Fruit fly (Drosophila melanogaster) whole organism, wandering third instar larva: ENCODE data around the gene Taf9.
A peak's percentile ranks its signal among the peaks of the same experiment; 100 is the strongest.

Experiments used
- Abd-B ChIP-seq: fragments of >200 bp; optimal IDR thresholded peaks from 2 replicates; lab custom pipeline; 2017; ENCODE audit warnings: missing biosample characterization, missing genetic modification characterization
- CG32264 ChIP-seq: fragments of 200-800 bp; sonication (Bioruptor generic); optimal IDR thresholded peaks from 2 replicates; lab custom pipeline; 2016; ENCODE audit warnings: missing biosample characterization, missing genetic modification characterization
- CG9705 ChIP-seq: fragments of 200-800 bp; sonication (Bioruptor generic); optimal IDR thresholded peaks from 2 replicates; lab custom pipeline; 2018; ENCODE audit warnings: missing biosample characterization, mild to moderate bottlenecking, missing genetic modification characterization
- CrebA ChIP-seq: fragments of 200-800 bp; sonication (Bioruptor generic); optimal IDR thresholded peaks from 2 replicates; lab custom pipeline; 2016; ENCODE audit warnings: missing biosample characterization, mild to moderate bottlenecking, missing genetic modification characterization, borderline replicate concordance
- Dfd ChIP-seq: fragments of >200 bp; optimal IDR thresholded peaks from 2 replicates; lab custom pipeline; 2017; ENCODE audit warnings: missing biosample characterization, missing genetic modification characterization
- Dif ChIP-seq: fragments of 200-275, 200-300 bp; sonication (Bioruptor generic); optimal IDR thresholded peaks from 2 replicates; lab custom pipeline; 2018; ENCODE audit warnings: missing biosample characterization, missing genetic modification characterization; ENCODE audit not compliant: partially characterized antibody
- GATAd ChIP-seq: sonication (Bioruptor generic); optimal IDR thresholded peaks from 2 replicates; lab custom pipeline; 2016; ENCODE audit warnings: missing biosample characterization, missing genetic modification characterization
- HLH106 ChIP-seq: fragments of 200-800 bp; optimal IDR thresholded peaks from 3 replicates; lab custom pipeline; 2019; ENCODE audit warnings: missing biosample characterization, mild to moderate bottlenecking, missing genetic modification characterization, moderate library complexity
- Hnf4 ChIP-seq: fragments of 200-800 bp; sonication (Bioruptor generic); optimal IDR thresholded peaks from 2 replicates; lab custom pipeline; 2016; ENCODE audit warnings: missing biosample characterization, mild to moderate bottlenecking, missing genetic modification characterization
- Hr78 ChIP-seq: fragments of >200 bp; optimal IDR thresholded peaks from 2 replicates; lab custom pipeline; 2017; ENCODE audit warnings: missing biosample characterization, missing genetic modification characterization
- Hr83 ChIP-seq: fragments of 200-300 bp; sonication (Bioruptor generic); optimal IDR thresholded peaks from 2 replicates; lab custom pipeline; 2016; ENCODE audit warnings: missing biosample characterization, mild to moderate bottlenecking, missing genetic modification characterization, moderate library complexity; ENCODE audit not compliant: poor library complexity, severe bottlenecking
- Jra ChIP-seq: sonication (Bioruptor generic); optimal IDR thresholded peaks from 2 replicates; lab custom pipeline; 2016; ENCODE audit warnings: missing biosample characterization, missing genetic modification characterization
- Mio ChIP-seq: sonication (Bioruptor generic); optimal IDR thresholded peaks from 2 replicates; lab custom pipeline; 2016; ENCODE audit warnings: missing biosample characterization, missing genetic modification characterization
- Myc ChIP-seq: fragments of >200 bp; optimal IDR thresholded peaks from 2 replicates; lab custom pipeline; 2017
- N ChIP-seq: fragments of >200 bp; optimal IDR thresholded peaks from 2 replicates; lab custom pipeline; 2018; ENCODE audit warnings: missing biosample characterization, missing external identifiers, missing genetic modification characterization
- OdsH ChIP-seq: fragments of 200-800 bp; sonication (Bioruptor generic); optimal IDR thresholded peaks from 2 replicates; lab custom pipeline; 2016; ENCODE audit warnings: missing biosample characterization, mild to moderate bottlenecking, missing genetic modification characterization
- Rel ChIP-seq, 2 experiments: fragments of 200-800 bp; sonication (Bioruptor generic) in 1 of 2; optimal IDR thresholded peaks; 2 replicates in 1 of 2; 3 replicates in 1 of 2; lab custom pipeline; 2016 to 2019; ENCODE audit warnings: mild to moderate bottlenecking in 2 of 2, missing biosample characterization in 2 of 2, missing genetic modification characterization in 2 of 2, moderate library complexity in 1 of 2
- Sp1 ChIP-seq: fragments of 200-800 bp; sonication (Bioruptor generic); optimal IDR thresholded peaks from 3 replicates; lab custom pipeline; 2019; ENCODE audit warnings: missing biosample characterization, mild to moderate bottlenecking, missing genetic modification characterization, moderate library complexity
- Vsx2 ChIP-seq: fragments of 200-300, 225-300 bp; sonication (Bioruptor generic); optimal IDR thresholded peaks from 2 replicates; lab custom pipeline; 2018; ENCODE audit warnings: missing biosample characterization, missing genetic modification characterization; ENCODE audit not compliant: partially characterized antibody
- br ChIP-seq: fragments of 200-800 bp; sonication (Bioruptor generic); optimal IDR thresholded peaks from 2 replicates; lab custom pipeline; 2016; ENCODE audit warnings: missing biosample characterization, missing genetic modification characterization
- brk ChIP-seq: fragments of 200-800 bp; sonication (Bioruptor generic); optimal IDR thresholded peaks from 2 replicates; lab custom pipeline; 2016; ENCODE audit warnings: missing biosample characterization, mild to moderate bottlenecking, missing genetic modification characterization
- dl ChIP-seq, 2 experiments: fragments of 175-275, 200-275 bp in 1 of 2; fragments of 200-275 bp in 1 of 2; sonication (Bioruptor generic); optimal IDR thresholded peaks; lab custom pipeline; 2018; ENCODE audit warnings: mild to moderate bottlenecking in 2 of 2, missing biosample characterization in 2 of 2, missing genetic modification characterization in 2 of 2, moderate library complexity in 2 of 2; ENCODE audit not compliant: partially characterized antibody in 2 of 2, insufficient read depth in 1 of 2
- dsf ChIP-seq: sonication (Bioruptor generic); optimal IDR thresholded peaks from 2 replicates; lab custom pipeline; 2016; ENCODE audit warnings: missing biosample characterization, missing genetic modification characterization, borderline replicate concordance
- ey ChIP-seq: fragments of 200-800 bp; sonication (Bioruptor generic); optimal IDR thresholded peaks from 2 replicates; lab custom pipeline; 2016; ENCODE audit warnings: missing biosample characterization, missing genetic modification characterization
- foxo ChIP-seq, 2 experiments: fragments of 200-800 bp; sonication (Bioruptor generic); optimal IDR thresholded peaks; 2 replicates in 1 of 2; 3 replicates in 1 of 2; lab custom pipeline; 2016 to 2017; ENCODE audit warnings: missing biosample characterization in 2 of 2, missing genetic modification characterization in 2 of 2
- fru ChIP-seq: fragments of 200-800 bp; sonication (Bioruptor generic); optimal IDR thresholded peaks from 3 replicates; lab custom pipeline; 2016; ENCODE audit warnings: missing biosample characterization, mild to moderate bottlenecking, missing genetic modification characterization
- h ChIP-seq: fragments of 200-800 bp; sonication (Bioruptor generic); optimal IDR thresholded peaks from 3 replicates; lab custom pipeline; 2016; ENCODE audit warnings: missing biosample characterization, mild to moderate bottlenecking, missing genetic modification characterization
- lola ChIP-seq: fragments of >200 bp; optimal IDR thresholded peaks from 2 replicates; lab custom pipeline; 2017; ENCODE audit warnings: missing biosample characterization, missing genetic modification characterization
- pan ChIP-seq: fragments of >200 bp; optimal IDR thresholded peaks from 2 replicates; lab custom pipeline; 2017
- psq ChIP-seq: fragments of 200-800 bp; sonication (Bioruptor generic); optimal IDR thresholded peaks from 3 replicates; lab custom pipeline; 2017; ENCODE audit warnings: missing biosample characterization, mild to moderate bottlenecking, missing genetic modification characterization, moderate library complexity
- rgr ChIP-seq: fragments of 200-800 bp; sonication (Bioruptor generic); optimal IDR thresholded peaks from 3 replicates; lab custom pipeline; 2016; ENCODE audit warnings: missing biosample characterization, mild to moderate bottlenecking, missing genetic modification characterization
- sage ChIP-seq: fragments of 200-800 bp; sonication (Bioruptor generic); optimal IDR thresholded peaks from 2 replicates; lab custom pipeline; 2016; ENCODE audit warnings: missing biosample characterization, mild to moderate bottlenecking, missing genetic modification characterization
- sv ChIP-seq: fragments of 200-800 bp; sonication (Bioruptor generic); optimal IDR thresholded peaks from 3 replicates; lab custom pipeline; 2016; ENCODE audit warnings: missing biosample characterization, missing genetic modification characterization
- tai ChIP-seq: sonication (Bioruptor generic); optimal IDR thresholded peaks from 2 replicates; lab custom pipeline; 2016; ENCODE audit warnings: missing biosample characterization, missing genetic modification characterization
- usp ChIP-seq: fragments of >200 bp; optimal IDR thresholded peaks from 2 replicates; lab custom pipeline; 2017; ENCODE audit warnings: missing biosample characterization, missing genetic modification characterization
- woc ChIP-seq: sonication (Bioruptor generic); optimal IDR thresholded peaks from 2 replicates; lab custom pipeline; 2016; ENCODE audit warnings: missing biosample characterization, mild to moderate bottlenecking, missing genetic modification characterization

The Taf9 gene

DNA sequence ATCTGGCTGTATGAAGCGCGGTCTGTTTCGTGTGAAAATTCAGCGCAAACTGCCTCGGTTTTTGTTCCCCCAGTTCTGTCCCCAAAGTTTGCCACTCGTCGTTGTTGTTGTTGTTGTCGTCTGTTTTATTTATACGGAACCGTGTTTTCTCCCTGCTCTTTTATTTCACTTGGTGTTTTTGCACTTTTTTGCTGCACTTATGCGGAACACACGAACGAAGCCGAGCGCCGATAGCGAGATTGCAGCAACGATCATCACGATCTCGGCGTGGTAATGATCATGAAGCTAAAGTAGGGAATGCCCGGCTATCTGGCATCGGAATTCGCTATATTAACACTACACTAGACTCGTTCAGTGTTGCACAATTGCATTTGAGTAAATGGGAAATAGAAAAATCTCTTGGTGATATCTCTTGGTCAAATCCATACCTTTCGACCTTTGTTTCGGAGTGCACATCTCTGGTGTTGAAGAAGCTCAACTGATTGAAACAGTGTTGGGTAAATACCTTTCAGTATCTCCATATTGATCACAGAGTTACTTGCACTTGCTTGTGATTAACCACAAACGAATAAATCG lies 33.1 kb downstream of the Taf9 start:
- TF ChIP-seq foxo (GFP tag; optimal IDR thresholded peaks at IDR 0.05; lab: Kevin White, UChicago) (peak in 1 of 2 experiments; percentile 49), Rel (GFP tag; optimal IDR thresholded peaks at IDR 0.05; lab: Kevin White, UChicago) (no peak), Rel (tag; optimal IDR thresholded peaks at IDR 0.05; lab: Kevin White, UChicago) (peak; percentile 80), psq (GFP tag; lab: Kevin White, UChicago) (peak; percentile 27), fru (GFP tag; lab: Kevin White, UChicago) (peak; percentile 10), Dfd (GFP tag; lab: Kevin White, UChicago) (no peak), Abd-B (GFP tag; lab: Kevin White, UChicago) (no peak), Hnf4 (GFP tag; lab: Kevin White, UChicago) (no peak), OdsH (no peak), h (GFP tag; lab: Kevin White, UChicago) (peak; percentile 2)
- TF ChIP-seq, all 38 proteins: peak for 5

DNA sequence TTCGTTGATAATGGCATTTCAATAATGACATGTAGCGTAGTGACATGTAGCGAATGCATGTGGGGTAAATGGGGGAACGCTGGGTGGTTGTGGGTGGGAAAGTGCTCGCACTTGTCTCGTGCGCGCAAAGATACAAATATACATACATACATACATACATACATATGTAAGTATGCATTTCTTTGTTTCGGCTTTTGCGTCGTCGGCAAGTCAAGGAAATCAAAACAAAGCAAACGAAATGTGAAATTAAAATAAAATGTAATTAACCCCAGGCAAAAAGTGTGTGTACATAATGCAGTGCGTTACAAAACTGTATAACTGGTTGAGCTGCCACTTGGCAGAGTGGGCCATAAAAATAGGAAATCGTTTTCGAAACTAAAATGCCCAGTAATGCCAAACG lies 33.7 kb downstream of the Taf9 start:
- no peak for TF ChIP-seq Rel (GFP tag; optimal IDR thresholded peaks at IDR 0.05; lab: Kevin White, UChicago)
- peak; percentile 1 for TF ChIP-seq Rel (tag; optimal IDR thresholded peaks at IDR 0.05; lab: Kevin White, UChicago)
- no peak for TF ChIP-seq GATAd (GFP tag; lab: Kevin White, UChicago)
- no peak for TF ChIP-seq tai (GFP tag; lab: Kevin White, UChicago)
- no peak for TF ChIP-seq dsf (GFP tag; lab: Kevin White, UChicago)
- TF ChIP-seq fru (GFP tag; lab: Kevin White, UChicago): no peak

- no peak for TF ChIP-seq Rel (GFP tag; optimal IDR thresholded peaks at IDR 0.05; lab: Kevin White, UChicago)
- TF ChIP-seq Rel (tag; optimal IDR thresholded peaks at IDR 0.05; lab: Kevin White, UChicago): peak; percentile 96
- no peak for TF ChIP-seq Dfd (GFP tag; lab: Kevin White, UChicago)
- TF ChIP-seq sage (GFP tag; lab: Kevin White, UChicago): no peak
- TF ChIP-seq Vsx2 (GFP tag; lab: Kevin White, UChicago): no peak
- no peak for TF ChIP-seq Hr83
- TF ChIP-seq brk (GFP tag; lab: Kevin White, UChicago): no peak
Measured at dm6 chrX:17876518-17876917, 34.6 kb downstream of the Taf9 start.

DNA sequence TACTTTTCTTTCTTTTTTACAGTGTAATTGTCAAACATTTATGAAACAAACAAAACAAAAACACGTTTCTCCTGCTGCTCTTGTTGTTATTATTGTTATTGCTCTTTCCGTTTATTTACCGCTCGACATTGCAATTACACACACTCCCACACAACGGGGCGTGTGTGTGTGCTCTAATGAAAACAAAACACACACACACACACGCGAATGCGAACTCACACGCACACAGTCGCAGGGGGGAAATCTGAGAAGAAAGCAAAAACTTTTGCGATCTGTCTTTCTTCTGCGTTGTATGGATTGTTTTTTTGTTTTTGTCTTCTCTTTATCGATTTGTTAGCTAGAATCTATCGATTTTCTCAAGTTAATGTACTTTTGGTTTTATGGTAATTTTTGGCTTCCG lies 36.0 kb downstream of the Taf9 start:
- no peak for TF ChIP-seq Rel (GFP tag; optimal IDR thresholded peaks at IDR 0.05; lab: Kevin White, UChicago)
- TF ChIP-seq Rel (tag; optimal IDR thresholded peaks at IDR 0.05; lab: Kevin White, UChicago): peak; percentile 56
- no peak for TF ChIP-seq GATAd (GFP tag; lab: Kevin White, UChicago)
- TF ChIP-seq lola (GFP tag; lab: Kevin White, UChicago): no peak

dm6 chrX:17878632-17879033 lies 36.7 kb downstream of the Taf9 start:
- TF ChIP-seq Hr78 (GFP tag; lab: Kevin White, UChicago) (no peak), dsf (GFP tag; lab: Kevin White, UChicago) (no peak), Dfd (GFP tag; lab: Kevin White, UChicago) (no peak), sv (GFP tag; lab: Kevin White, UChicago) (no peak), h (GFP tag; lab: Kevin White, UChicago) (peak; percentile 72), fru (GFP tag; lab: Kevin White, UChicago) (no peak), Abd-B (GFP tag; lab: Kevin White, UChicago) (no peak), OdsH (no peak), Vsx2 (GFP tag; lab: Kevin White, UChicago) (peak; percentile 40), HLH106 (tag; lab: Kevin White, UChicago) (no peak), N (GFP tag; lab: Kevin White, UChicago) (no peak), lola (GFP tag; lab: Kevin White, UChicago) (no peak), Hr83 (peak; percentile 68), woc (no peak), pan (lab: Kevin White, UChicago) (no peak), ey (GFP tag; lab: Kevin White, UChicago) (no peak), Myc (lab: Kevin White, UChicago) (no peak), Dif (GFP tag; lab: Kevin White, UChicago) (peak; percentile 92), dl (GFP tag; optimal IDR thresholded peaks at IDR 0.05; lab: Kevin White, UChicago; ENCODE audit: insufficient read depth in 1 of 2, partially characterized antibody in 2 of 2) (peak; percentile 31 to 68), foxo (GFP tag; optimal IDR thresholded peaks at IDR 0.05; lab: Kevin White, UChicago) (no peak), Jra (no peak), sage (GFP tag; lab: Kevin White, UChicago) (peak; percentile 67), brk (GFP tag; lab: Kevin White, UChicago) (peak; percentile 6), br (no peak), CrebA (peak; percentile 79), Sp1 (GFP tag; lab: Kevin White, UChicago) (peak; percentile 11), usp (GFP tag; lab: Kevin White, UChicago) (no peak), CG9705 (GFP tag; lab: Kevin White, UChicago) (no peak), Rel (GFP tag; optimal IDR thresholded peaks at IDR 0.05; lab: Kevin White, UChicago) (peak; percentile 26), Rel (tag; optimal IDR thresholded peaks at IDR 0.05; lab: Kevin White, UChicago) (peak; percentile 43), CG32264 (GFP tag; lab: Kevin White, UChicago) (no peak), psq (GFP tag; lab: Kevin White, UChicago) (no peak), rgr (GFP tag; lab: Kevin White, UChicago) (no peak), Mio (GFP tag; lab: Kevin White, UChicago) (no peak), Hnf4 (GFP tag; lab: Kevin White, UChicago) (no peak), GATAd (GFP tag; lab: Kevin White, UChicago) (no peak), tai (GFP tag; lab: Kevin White, UChicago) (no peak)
